Worm (Caenorhabditis elegans): ENCODE results near the gene cul-5.
A peak's percentile ranks its signal among the peaks of the same experiment; 100 is the strongest.

The cul-5 gene

ce11 chrV:10174632-10175075 lies 4.7 kb upstream of the cul-5 start (continued):
- TF ChIP-seq zip-11 (GFP tag; IDR thresholded peaks at IDR 0.05): no peak
- TF ChIP-seq fos-1 (tag; optimal IDR thresholded peaks at IDR 0.05): no peak
- TF ChIP-seq daf-16 (GFP tag; optimal IDR thresholded peaks at IDR 0.05): no peak
- no peak for TF ChIP-seq daf-16 (tag; optimal IDR thresholded peaks at IDR 0.05)
- TF ChIP-seq nhr-28 (tag; optimal IDR thresholded peaks at IDR 0.05): no peak
- TF ChIP-seq daf-19 (GFP tag; conservative IDR thresholded peaks at IDR 0.05): no peak
- TF ChIP-seq snpc-4 (tag; optimal IDR thresholded peaks at IDR 0.05): no peak
- no peak for TF ChIP-seq nhr-6 (tag; optimal IDR thresholded peaks at IDR 0.05)

- 0 out of 2 replicates have a peak, but pooled peaks have one; percentile 22 for TF ChIP-seq ctbp-1 (GFP tag; IDR thresholded peaks at IDR 0.05)
- no peak for TF ChIP-seq ceh-82 (tag; optimal IDR thresholded peaks at IDR 0.05)
- peak; percentile 33 for TF ChIP-seq nhr-11 (tag; optimal IDR thresholded peaks at IDR 0.05)
- TF ChIP-seq T20F7.1 (GFP tag; optimal IDR thresholded peaks at IDR 0.05): peak; percentile 51
- TF ChIP-seq hif-1 (tag; optimal IDR thresholded peaks at IDR 0.05): peak in 1 of 2 experiments; percentile 72
- TF ChIP-seq dve-1 (tag; optimal IDR thresholded peaks at IDR 0.05; ENCODE audit: insufficient read depth): peak; percentile 60
- TF ChIP-seq mep-1 (tag; optimal IDR thresholded peaks at IDR 0.05): peak; percentile 63
- no peak for TF ChIP-seq skn-1 (tag; optimal IDR thresholded peaks at IDR 0.05)
- no peak for TF ChIP-seq ceh-20 (GFP tag; IDR thresholded peaks at IDR 0.05)
- no peak for TF ChIP-seq gei-8 (GFP tag; optimal IDR thresholded peaks at IDR 0.05)
- no peak for TF ChIP-seq unc-39 (tag; optimal IDR thresholded peaks at IDR 0.05)
- peak; percentile 63 for TF ChIP-seq rbr-2 (tag; optimal IDR thresholded peaks at IDR 0.05)
- peak; percentile 53 for TF ChIP-seq fkh-10 (GFP tag; optimal IDR thresholded peaks at IDR 0.05)
- peak; percentile 38 for TF ChIP-seq mes-2 (tag; optimal IDR thresholded peaks at IDR 0.05; ENCODE audit: poor library complexity, severe bottlenecking)
- no peak for TF ChIP-seq nhr-48 (tag; optimal IDR thresholded peaks at IDR 0.05)
- no peak for TF ChIP-seq nhr-41 (GFP tag; IDR thresholded peaks at IDR 0.05)
- TF ChIP-seq pqm-1 (tag; optimal IDR thresholded peaks at IDR 0.05): no peak
- TF ChIP-seq T26A8.4 (GFP tag; IDR thresholded peaks at IDR 0.05): no peak
- TF ChIP-seq spr-1 (tag; optimal IDR thresholded peaks at IDR 0.05): peak; percentile 14
- TF ChIP-seq mxl-3 (GFP tag; optimal IDR thresholded peaks at IDR 0.05): peak; percentile 24
- TF ChIP-seq nhr-10 (tag; optimal IDR thresholded peaks at IDR 0.05): no peak
- TF ChIP-seq ceh-32 (tag; optimal IDR thresholded peaks at IDR 0.05; ENCODE audit: poor library complexity): no peak
- no peak for TF ChIP-seq nhr-76 (tag; optimal IDR thresholded peaks at IDR 0.05)
- TF ChIP-seq lsy-2 (tag; optimal IDR thresholded peaks at IDR 0.05): peak in 1 of 2 experiments; percentile 64
- TF ChIP-seq daf-16 (GFP tag; optimal IDR thresholded peaks at IDR 0.05): no peak
- TF ChIP-seq daf-16 (tag; optimal IDR thresholded peaks at IDR 0.05): peak; percentile 12
- peak in 1 of 2 experiments; percentile 17 for TF ChIP-seq mdl-1 (tag; optimal IDR thresholded peaks at IDR 0.05)
- TF ChIP-seq dmd-6 (GFP tag; IDR thresholded peaks at IDR 0.05): peak; percentile 16; the same call in 1 of the 2 replicates
- TF ChIP-seq unc-130 (GFP tag; optimal IDR thresholded peaks at IDR 0.05): peak; percentile 17
- TF ChIP-seq lin-13 (GFP tag; optimal IDR thresholded peaks at IDR 0.05): no peak
- TF ChIP-seq madf-5 (GFP tag; IDR thresholded peaks at IDR 0.05): no peak
- peak; percentile 32 for TF ChIP-seq zag-1 (tag; optimal IDR thresholded peaks at IDR 0.05)
- 0 out of 2 replicates have a peak, but pooled peaks have one; percentile 25 for TF ChIP-seq egl-43 (GFP tag; IDR thresholded peaks at IDR 0.05)
- TF ChIP-seq dpl-1 (GFP tag; optimal IDR thresholded peaks at IDR 0.05): peak; percentile 27
- no peak for TF ChIP-seq set-16 (GFP tag; IDR thresholded peaks at IDR 0.05)
- peak; percentile 64 for TF ChIP-seq hlh-30 (tag; optimal IDR thresholded peaks at IDR 0.05; ENCODE audit: insufficient read depth)
- TF ChIP-seq lin-38 (GFP tag; IDR thresholded peaks at IDR 0.05): peak; percentile 93
- no peak for TF ChIP-seq nhr-77 (tag; optimal IDR thresholded peaks at IDR 0.05)
- peak; percentile 40 for TF ChIP-seq nhr-28 (tag; optimal IDR thresholded peaks at IDR 0.05)
- TF ChIP-seq zfp-2 (tag; optimal IDR thresholded peaks at IDR 0.05): no peak
- no peak for TF ChIP-seq daf-19 (GFP tag; conservative IDR thresholded peaks at IDR 0.05)
- peak; percentile 59 for TF ChIP-seq hlh-11 (tag; optimal IDR thresholded peaks at IDR 0.05)
- TF ChIP-seq pha-4 (GFP tag; IDR thresholded peaks at IDR 0.05): no peak
- TF ChIP-seq pha-4 (tag; optimal IDR thresholded peaks at IDR 0.05): no peak
- TF ChIP-seq vab-7 (GFP tag; IDR thresholded peaks at IDR 0.05): no peak
- no peak for TF ChIP-seq F10B5.3 (tag; optimal IDR thresholded peaks at IDR 0.05)
Observed at ce11 chrV:10178166-10178565, 1.2 kb upstream of the cul-5 start.
